Fruit fly (Drosophila melanogaster): ENCODE results near the gene ImpE2.

The ImpE2 gene

dm6 chr3L:3517894-3518293 lies 5.4 kb upstream of the ImpE2 start:
- no peak for TF ChIP-seq jim (GFP tag; optimal IDR thresholded peaks at IDR 0.05)
- TF ChIP-seq dmrt93B (GFP tag; optimal IDR thresholded peaks at IDR 0.05), result peak; percentile 85
- TF ChIP-seq pan (optimal IDR thresholded peaks at IDR 0.05), result no peak
- no peak for TF ChIP-seq dl (GFP tag; optimal IDR thresholded peaks at IDR 0.05; ENCODE audit: insufficient read depth in 1 of 2, partially characterized antibody in 2 of 2)
- TF ChIP-seq woc (GFP tag; optimal IDR thresholded peaks at IDR 0.05), result peak; percentile 94
- TF ChIP-seq lola (GFP tag; optimal IDR thresholded peaks at IDR 0.05), result no peak
- TF ChIP-seq sv (GFP tag; optimal IDR thresholded peaks at IDR 0.05), result peak; percentile 80
- peak; percentile 96 for TF ChIP-seq h (GFP tag; optimal IDR thresholded peaks at IDR 0.05)
- TF ChIP-seq Sp1 (GFP tag; optimal IDR thresholded peaks at IDR 0.05), result peak; percentile 87
- TF ChIP-seq foxo (GFP tag; optimal IDR thresholded peaks at IDR 0.05), result peak; percentile 82 to 90
- TF ChIP-seq CrebA (GFP tag; optimal IDR thresholded peaks at IDR 0.05; ENCODE audit: borderline replicate concordance), result peak; percentile 22
- peak; percentile 93 for TF ChIP-seq psq (GFP tag; optimal IDR thresholded peaks at IDR 0.05)
- peak; percentile 86 for TF ChIP-seq HLH106 (tag; optimal IDR thresholded peaks at IDR 0.05)
- peak; percentile 94 for TF ChIP-seq Hnf4 (GFP tag; optimal IDR thresholded peaks at IDR 0.05)
- peak; percentile 84 for TF ChIP-seq sage (GFP tag; optimal IDR thresholded peaks at IDR 0.05)
- no peak for TF ChIP-seq Abd-B (GFP tag; optimal IDR thresholded peaks at IDR 0.05)
- no peak for TF ChIP-seq usp (GFP tag; optimal IDR thresholded peaks at IDR 0.05)
- TF ChIP-seq Dfd (GFP tag; optimal IDR thresholded peaks at IDR 0.05), result no peak
- peak; percentile 87 for TF ChIP-seq tai (GFP tag; optimal IDR thresholded peaks at IDR 0.05)
- TF ChIP-seq br (GFP tag; optimal IDR thresholded peaks at IDR 0.05), result peak; percentile 96
- TF ChIP-seq Hr78 (GFP tag; optimal IDR thresholded peaks at IDR 0.05), result no peak
- TF ChIP-seq rgr (GFP tag; optimal IDR thresholded peaks at IDR 0.05), result peak; percentile 94
- TF ChIP-seq brk (GFP tag; optimal IDR thresholded peaks at IDR 0.05), result peak; percentile 78
- TF ChIP-seq ey (GFP tag; optimal IDR thresholded peaks at IDR 0.05), result peak; percentile 96
- peak; percentile 64 for TF ChIP-seq Rel (GFP tag; optimal IDR thresholded peaks at IDR 0.05)
- TF ChIP-seq Rel (tag; optimal IDR thresholded peaks at IDR 0.05), result peak; percentile 29
- peak; percentile 6 for TF ChIP-seq Vsx2 (GFP tag; optimal IDR thresholded peaks at IDR 0.05; ENCODE audit: partially characterized antibody)
- TF ChIP-seq CG32264 (GFP tag; optimal IDR thresholded peaks at IDR 0.05), result peak; percentile 91
- TF ChIP-seq Mio (GFP tag; optimal IDR thresholded peaks at IDR 0.05), result peak; percentile 54
- TF ChIP-seq CG9705 (GFP tag; optimal IDR thresholded peaks at IDR 0.05), result peak; percentile 73
- peak; percentile 53 for TF ChIP-seq dsf (GFP tag; optimal IDR thresholded peaks at IDR 0.05; ENCODE audit: borderline replicate concordance)
- TF ChIP-seq GATAd (GFP tag; optimal IDR thresholded peaks at IDR 0.05), result peak; percentile 44
- no peak for TF ChIP-seq N (GFP tag; optimal IDR thresholded peaks at IDR 0.05)
- peak; percentile 95 for TF ChIP-seq OdsH (GFP tag; optimal IDR thresholded peaks at IDR 0.05)
- no peak for TF ChIP-seq Myc (optimal IDR thresholded peaks at IDR 0.05)
- TF ChIP-seq Jra (GFP tag; optimal IDR thresholded peaks at IDR 0.05), result peak; percentile 72
- no peak for TF ChIP-seq Dif (GFP tag; optimal IDR thresholded peaks at IDR 0.05; ENCODE audit: partially characterized antibody)
- no peak for TF ChIP-seq Hr83 (GFP tag; optimal IDR thresholded peaks at IDR 0.05; ENCODE audit: poor library complexity, severe bottlenecking)
- TF ChIP-seq fru (GFP tag; optimal IDR thresholded peaks at IDR 0.05), result peak; percentile 93

dm6 chr3L:3516485-3516884 lies 4.0 kb upstream of the ImpE2 start:
- TF ChIP-seq ey (GFP tag; optimal IDR thresholded peaks at IDR 0.05), result no peak
- TF ChIP-seq usp (GFP tag; optimal IDR thresholded peaks at IDR 0.05), result no peak
- TF ChIP-seq sage (GFP tag; optimal IDR thresholded peaks at IDR 0.05), result no peak
- TF ChIP-seq Mio (GFP tag; optimal IDR thresholded peaks at IDR 0.05), result no peak
- TF ChIP-seq CrebA (GFP tag; optimal IDR thresholded peaks at IDR 0.05; ENCODE audit: borderline replicate concordance), result no peak
- TF ChIP-seq Jra (GFP tag; optimal IDR thresholded peaks at IDR 0.05), result no peak
- no peak for TF ChIP-seq brk (GFP tag; optimal IDR thresholded peaks at IDR 0.05)
- TF ChIP-seq pan (optimal IDR thresholded peaks at IDR 0.05), result no peak
- TF ChIP-seq Myc (optimal IDR thresholded peaks at IDR 0.05), result no peak
- TF ChIP-seq Hr78 (GFP tag; optimal IDR thresholded peaks at IDR 0.05), result no peak
- TF ChIP-seq Vsx2 (GFP tag; optimal IDR thresholded peaks at IDR 0.05; ENCODE audit: partially characterized antibody), result no peak

All from whole organism, wandering third instar larva.